Worm (Caenorhabditis elegans): ENCODE results near the gene F08F1.9.

F08F1.9 gene

ce11 chrX:8421594-8421993, 10.9 kb upstream of the F08F1.9 start:
- TF ChIP-seq atf-7 (tag; optimal IDR thresholded peaks at IDR 0.05) (peak; percentile 35), let-607 (tag; optimal IDR thresholded peaks at IDR 0.05) (peak in 1 of 2 experiments; percentile 35), zfh-2 (GFP tag; conservative IDR thresholded peaks at IDR 0.05) (no peak), nhr-80 (tag; optimal IDR thresholded peaks at IDR 0.05) (peak; percentile 38), unc-62 (GFP tag; optimal IDR thresholded peaks at IDR 0.05) (peak; percentile 72)

ce11 chrX:8419252-8419651, 8.6 kb upstream of the F08F1.9 start:
- TF ChIP-seq gei-17 (GFP tag; optimal IDR thresholded peaks at IDR 0.05) (no peak), rec-8 (tag; optimal IDR thresholded peaks at IDR 0.05) (peak; percentile 34 to 58), madf-10 (tag; optimal IDR thresholded peaks at IDR 0.05) (peak; percentile 14), mes-4 (tag; optimal IDR thresholded peaks at IDR 0.05) (no peak), egl-44 (GFP tag; IDR thresholded peaks at IDR 0.05) (no peak), B0261.1 (tag; optimal IDR thresholded peaks at IDR 0.05) (peak; percentile 81), Y56A3A.18 (GFP tag; IDR thresholded peaks at IDR 0.05) (0 out of 2 replicates have a peak, but pooled peaks have one; percentile 24), ztf-18 (tag; optimal IDR thresholded peaks at IDR 0.05) (peak; percentile 36), nhr-90 (tag; optimal IDR thresholded peaks at IDR 0.05) (peak; percentile 54), snpc-3.4 (tag; optimal IDR thresholded peaks at IDR 0.05) (peak; percentile 34), F23B12.7 (tag; optimal IDR thresholded peaks at IDR 0.05; ENCODE audit: insufficient read depth) (no peak), him-1 (tag; optimal IDR thresholded peaks at IDR 0.05) (peak; percentile 31), egrh-3 (GFP tag; IDR thresholded peaks at IDR 0.05) (0 out of 2 replicates have a peak, but pooled peaks have one; percentile 26), zim-3 (tag; optimal IDR thresholded peaks at IDR 0.05) (no peak), F57A8.1 (GFP tag; optimal IDR thresholded peaks at IDR 0.05) (no peak), mel-28 (tag; optimal IDR thresholded peaks at IDR 0.05; ENCODE audit: borderline replicate concordance) (no peak), lsl-1 (GFP tag; optimal IDR thresholded peaks at IDR 0.05) (no peak), chd-7 (tag; optimal IDR thresholded peaks at IDR 0.05) (no peak), rpc-1 (optimal IDR thresholded peaks at IDR 0.05) (peak; percentile 67), rpc-1 (tag; optimal IDR thresholded peaks at IDR 0.05) (peak; percentile 82), snpc-1.3 (tag; optimal IDR thresholded peaks at IDR 0.05; ENCODE audit: insufficient read depth) (peak; percentile 34), dox-1 (GFP tag; IDR thresholded peaks at IDR 0.05) (no peak; the same call in 1 of the 2 replicates), lir-1 (GFP tag; conservative IDR thresholded peaks at IDR 0.05) (no peak), sdz-38 (tag; optimal IDR thresholded peaks at IDR 0.05) (no peak), mcd-1 (GFP tag; IDR thresholded peaks at IDR 0.05) (0 out of 2 replicates have a peak, but pooled peaks have one; percentile 8), hmg-1.2 (GFP tag; IDR thresholded peaks at IDR 0.05) (peak; percentile 65), nfya-2 (GFP tag; IDR thresholded peaks at IDR 0.05) (no peak), die-1 (tag; optimal IDR thresholded peaks at IDR 0.05) (peak; percentile 57), snpc-4 (GFP tag; optimal IDR thresholded peaks at IDR 0.05) (peak; percentile 5), snpc-4 (tag; optimal IDR thresholded peaks at IDR 0.05) (peak in 2 of 4 experiments; percentile 35 to 63), tbp1 (GFP tag; optimal IDR thresholded peaks at IDR 0.05) (peak; percentile 89), cebp-1 (GFP tag; IDR thresholded peaks at IDR 0.05) (no peak), cebp-1 (tag; optimal IDR thresholded peaks at IDR 0.05) (peak; percentile 26), D2030.7 (GFP tag; IDR thresholded peaks at IDR 0.05) (peak; percentile 64), nhr-80 (tag; optimal IDR thresholded peaks at IDR 0.05) (peak; percentile 12), madf-6 (GFP tag; IDR thresholded peaks at IDR 0.05) (no peak), unc-130 (GFP tag; optimal IDR thresholded peaks at IDR 0.05) (no peak), pbrm-1 (GFP tag; IDR thresholded peaks at IDR 0.05) (peak; percentile 62; the same call in 1 of the 2 replicates), ZK185.1 (tag; optimal IDR thresholded peaks at IDR 0.05; ENCODE audit: poor library complexity, severe bottlenecking) (peak; percentile 8), snpc-1.1 (tag; optimal IDR thresholded peaks at IDR 0.05; ENCODE audit: insufficient read depth) (no peak), lin-26 (GFP tag; IDR thresholded peaks at IDR 0.05) (peak; percentile 69; the same call in 1 of the 2 replicates), bed-2 (GFP tag; IDR thresholded peaks at IDR 0.05) (no peak)
